Worm (Caenorhabditis elegans) whole organism, L3 larva: ENCODE measurements around the gene srh-25.

Source experiments
- ceh-9 ChIP-seq: sonication (generic microtip); optimal IDR thresholded peaks from 2 replicates; lab custom pipeline; 2018; ENCODE audit warnings: missing biosample characterization, missing genetic modification characterization
- elt-2 ChIP-seq: sonication (generic microtip); optimal IDR thresholded peaks from 2 replicates; lab custom pipeline; 2016; ENCODE audit warnings: missing genetic modification reagents, mild to moderate bottlenecking, missing genetic modification characterization, missing compliant biosample characterization
- jun-1 ChIP-seq: fragments of 150-350 bp; optimal IDR thresholded peaks from 2 replicates; lab custom pipeline; 2014; ENCODE audit warnings: missing biosample characterization, missing genetic modification reagents, missing genetic modification characterization
- lin-39 ChIP-seq: fragments of 150-350 bp; optimal IDR thresholded peaks from 2 replicates; lab custom pipeline; 2018; ENCODE audit warnings: missing biosample characterization, missing genetic modification reagents, missing genetic modification characterization
- nhr-28 ChIP-seq: fragments of 150-350 bp; optimal IDR thresholded peaks from 2 replicates; lab custom pipeline; 2014; ENCODE audit warnings: missing biosample characterization, missing genetic modification characterization
- sea-2 ChIP-seq: fragments of 150-350 bp; sonication (generic microtip); optimal IDR thresholded peaks from 4 replicates; lab custom pipeline; 2014; ENCODE audit warnings: missing biosample characterization, missing genetic modification reagents, missing genetic modification characterization
- tbx-2 ChIP-seq: sonication (generic microtip); optimal IDR thresholded peaks from 2 replicates; lab custom pipeline; 2016; ENCODE audit warnings: mild to moderate bottlenecking, missing genetic modification characterization, missing compliant biosample characterization
- unc-62 ChIP-seq: fragments of 150-350 bp; sonication (generic microtip); optimal IDR thresholded peaks from 4 replicates; lab custom pipeline; 2014; ENCODE audit warnings: missing biosample characterization, missing genetic modification reagents, missing genetic modification characterization
- zag-1 ChIP-seq: fragments of 150-350 bp; optimal IDR thresholded peaks from 2 replicates; lab custom pipeline; 2014; ENCODE audit warnings: missing biosample characterization, missing genetic modification characterization
- ztf-11 ChIP-seq: fragments of 150-350 bp; optimal IDR thresholded peaks from 2 replicates; lab custom pipeline; 2014; ENCODE audit warnings: missing biosample characterization, missing genetic modification characterization

DNA sequence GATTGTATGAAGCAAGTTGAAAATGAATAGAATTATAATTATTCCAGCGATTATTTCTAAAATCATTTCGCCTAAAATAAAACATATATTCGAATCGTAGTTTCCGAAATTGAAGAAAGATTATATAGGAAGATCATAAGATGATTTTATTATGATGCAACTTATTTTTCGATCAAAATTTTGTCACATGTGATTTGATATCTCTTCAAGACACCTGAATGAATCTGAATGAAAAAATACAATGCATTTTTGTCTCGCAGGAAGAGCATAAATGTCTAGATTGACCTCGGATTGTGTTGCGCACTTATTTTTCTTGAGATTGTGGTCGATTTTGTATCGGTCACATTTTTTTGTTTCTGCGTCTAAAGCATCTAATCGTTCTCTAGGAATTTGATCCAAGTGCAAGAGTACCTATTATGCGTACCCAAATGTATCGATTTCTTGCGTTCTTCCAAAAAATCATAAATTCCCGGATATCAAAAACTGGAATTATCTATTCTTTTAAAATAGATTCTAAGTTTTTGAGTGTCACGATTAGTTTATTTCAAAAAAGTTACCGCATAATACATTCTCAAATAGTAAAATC is 23.1 kb downstream of the srh-25 start, which contains the start of gene hrg-2:
- no peak for TF ChIP-seq lin-39 (tag; lab: Kevin White, UChicago)
- TF ChIP-seq zag-1: no peak
- TF ChIP-seq nhr-28 (tag; lab: Kevin White, UChicago): no peak
- TF ChIP-seq ztf-11: no peak
- no peak for TF ChIP-seq ceh-9 (tag; lab: Kevin White, UChicago)
- no peak for TF ChIP-seq elt-2 (tag; lab: Kevin White, UChicago)
- TF ChIP-seq tbx-2 (tag; lab: Kevin White, UChicago): no peak
- TF ChIP-seq jun-1 (tag; lab: Kevin White, UChicago): no peak
- no peak for TF ChIP-seq unc-62
- no peak for TF ChIP-seq sea-2 (GFP tag; lab: Kevin White, UChicago)
